Worm (Caenorhabditis elegans): ENCODE measurements around the gene Y48G9A.9.

DNA sequence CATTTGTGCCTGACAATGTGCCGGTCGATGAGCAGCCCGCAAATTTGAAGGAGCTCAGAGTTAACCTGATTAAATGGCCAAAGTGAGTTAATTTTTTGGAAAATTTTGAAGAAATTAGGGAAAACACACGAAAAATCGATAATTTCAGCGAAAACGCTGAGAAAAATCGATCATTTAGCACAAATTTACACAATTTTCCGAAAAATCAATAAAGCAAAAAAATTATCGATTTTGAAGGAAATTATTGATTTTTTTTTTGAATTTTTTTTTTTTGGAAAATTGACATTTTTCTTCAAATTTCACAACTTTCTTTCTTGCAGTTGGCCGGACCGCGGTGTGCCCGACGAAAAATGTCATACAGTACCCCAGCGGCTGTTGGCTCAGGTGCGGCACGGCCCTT, 5.7 kb downstream of the Y48G9A.9 start:
- no peak for TF ChIP-seq pha-4 (GFP tag; IDR thresholded peaks at IDR 0.05)
- TF ChIP-seq pha-4 (tag; optimal IDR thresholded peaks at IDR 0.05) = no peak
- no peak for TF ChIP-seq nhr-6 (tag; optimal IDR thresholded peaks at IDR 0.05)
- no peak for TF ChIP-seq ztf-7 (tag; optimal IDR thresholded peaks at IDR 0.05)
- TF ChIP-seq F44E2.7 (GFP tag; IDR thresholded peaks at IDR 0.05) = no peak
- no peak for TF ChIP-seq lin-39 (tag; optimal IDR thresholded peaks at IDR 0.05)
- no peak for TF ChIP-seq Y75B8A.6 (GFP tag; IDR thresholded peaks at IDR 0.05)
- no peak for TF ChIP-seq R02D3.7 (tag; optimal IDR thresholded peaks at IDR 0.05)
- no peak for TF ChIP-seq hlh-30 (tag; optimal IDR thresholded peaks at IDR 0.05; ENCODE audit: insufficient read depth)

All from whole organism, L4 larva.